Worm (Caenorhabditis elegans) whole organism, early embryonic: ENCODE measurements around the gene C48D1.9.

Experiments used
- ama-1 ChIP-seq: fragments of 150-350 bp; optimal IDR thresholded peaks from 2 replicates; lab custom pipeline; 2014
- ets-7 ChIP-seq: sonication (generic microtip); optimal IDR thresholded peaks from 2 replicates; lab custom pipeline; 2016; ENCODE audit warnings: missing genotype, missing genetic modification characterization, missing compliant biosample characterization
- hnd-1 ChIP-seq: sonication (generic microtip); optimal IDR thresholded peaks from 2 replicates; lab custom pipeline; 2016; ENCODE audit warnings: missing genetic modification characterization, missing compliant biosample characterization
- pes-1 ChIP-seq: fragments of 200-800 bp; sonication (Bioruptor generic); IDR thresholded peaks from 2 replicates; pipeline ENCODE4 v1.3.6; 2022; ENCODE audit warnings: missing genetic modification reagents, missing genetic modification characterization, missing compliant biosample characterization
- sea-1 ChIP-seq: fragments of 200-800 bp; sonication (Bioruptor generic); conservative IDR thresholded peaks from 2 replicates; pipeline ENCODE4 v1.3.6; 2022; ENCODE audit warnings: missing genetic modification characterization, missing compliant biosample characterization
- tbx-37 ChIP-seq: fragments of 200-800 bp; sonication (Bioruptor generic); conservative IDR thresholded peaks from 2 replicates; pipeline ENCODE4 v1.3.6; 2022; ENCODE audit warnings: missing genetic modification reagents, missing genetic modification characterization, missing compliant biosample characterization

- TF ChIP-seq tbx-37 (GFP tag; lab: Robert Waterston, UW) = no peak
- no peak for TF ChIP-seq ama-1 (lab: Kevin White, UChicago)
- no peak for TF ChIP-seq sea-1 (GFP tag; lab: Robert Waterston, UW)
- TF ChIP-seq ets-7 (tag; lab: Kevin White, UChicago) = no peak
- no peak for TF ChIP-seq pes-1
- TF ChIP-seq hnd-1 (tag; lab: Kevin White, UChicago) = no peak
Measured at ce11 chrIV:13241340-13241739, 31.9 kb upstream of the C48D1.9 start.
